Worm (Caenorhabditis elegans): ENCODE data around the gene F53G2.12.
A peak's percentile ranks its signal among the peaks of the same experiment; 100 is the strongest.

Gene F53G2.12

DNA sequence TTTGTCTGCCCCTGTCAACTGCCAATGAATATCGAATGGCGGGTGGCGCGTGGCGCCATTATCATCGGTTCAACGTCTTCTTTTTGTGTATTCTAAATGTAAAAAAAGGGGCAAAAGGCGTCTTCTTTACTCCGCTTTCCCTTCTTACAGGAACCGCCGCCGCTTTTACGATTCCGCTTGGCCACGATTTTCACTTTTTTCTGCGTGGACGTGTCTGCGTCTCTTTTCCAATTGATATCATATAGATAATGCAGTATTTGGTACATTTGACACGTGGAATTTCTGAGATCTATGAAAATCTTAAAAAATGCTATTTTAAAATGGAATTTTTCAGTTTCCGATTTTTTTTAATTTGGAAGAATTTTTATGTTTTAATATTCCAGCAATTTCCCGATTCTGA is 43.3 kb downstream of the F53G2.12 start:
- peak in 2 of 6 experiments; percentile 21 to 29 for TF ChIP-seq elt-3 (tag; optimal IDR thresholded peaks at IDR 0.05)
- TF ChIP-seq zip-4 (GFP tag; optimal IDR thresholded peaks at IDR 0.05) = no peak
- TF ChIP-seq isw-1 (GFP tag; IDR thresholded peaks at IDR 0.05) = no peak
- TF ChIP-seq blmp-1 (tag; optimal IDR thresholded peaks at IDR 0.05) = peak; percentile 97
- no peak for TF ChIP-seq efl-1 (optimal IDR thresholded peaks at IDR 0.05)
- peak in 1 of 2 experiments; percentile 40 for TF ChIP-seq efl-1 (GFP tag; optimal IDR thresholded peaks at IDR 0.05 in 1 of 2)
- no peak for TF ChIP-seq C16A3.4 (tag; optimal IDR thresholded peaks at IDR 0.05)

DNA sequence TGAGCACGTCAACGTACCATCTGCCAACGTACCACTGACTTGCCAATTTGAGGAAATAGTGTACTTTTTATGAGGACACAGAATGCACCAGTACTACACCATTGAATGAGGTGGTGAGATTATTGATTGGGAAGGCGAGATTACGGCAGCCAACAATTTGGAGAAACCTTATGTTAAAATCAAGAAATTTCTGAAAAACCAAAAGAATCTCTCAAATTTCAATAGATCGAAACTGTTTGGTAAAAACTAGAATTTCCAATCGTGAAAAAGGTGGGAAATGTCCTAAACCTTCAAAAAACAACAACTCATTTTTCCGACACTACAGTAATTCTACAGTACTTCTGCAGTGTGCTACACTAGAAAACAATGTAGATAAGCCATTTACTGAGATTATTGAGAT is 46.9 kb downstream of the F53G2.12 start, which contains the start of gene ceh-86:
ceh-86 (minus strand) TSS at position 101 of the 400 bp plus-strand sequence.
- TF ChIP-seq vab-15 (tag; optimal IDR thresholded peaks at IDR 0.05) (no peak), pax-3 (tag; optimal IDR thresholded peaks at IDR 0.05) (no peak)

Measured in whole organism, L1 larva.